Fruit fly (Drosophila melanogaster): ENCODE measurements around the gene CG31624.

The CG31624 gene

dm6 chr2L:21235463-21235862 is 35.3 kb upstream of the CG31624 start (continued):
- TF ChIP-seq CG34422 (GFP tag; IDR thresholded peaks at IDR 0.05) = no peak
- TF ChIP-seq CG8388 (GFP tag; optimal IDR thresholded peaks at IDR 0.05) = no peak
- TF ChIP-seq mirr (GFP tag; optimal IDR thresholded peaks at IDR 0.05) = no peak
- TF ChIP-seq CG34224 (GFP tag; IDR thresholded peaks at IDR 0.05; ENCODE audit: partially characterized antibody) = no peak
- no peak for TF ChIP-seq yki (optimal IDR thresholded peaks at IDR 0.05)
- no peak for TF ChIP-seq Myb (GFP tag; optimal IDR thresholded peaks at IDR 0.05)
- TF ChIP-seq CG32767 (GFP tag; IDR thresholded peaks at IDR 0.05) = no peak
- TF ChIP-seq Dad (GFP tag; optimal IDR thresholded peaks at IDR 0.05) = no peak
- TF ChIP-seq Pdp1 (GFP tag; optimal IDR thresholded peaks at IDR 0.05) = peak in 1 of 2 experiments; percentile 87
- no peak for TF ChIP-seq knrl (GFP tag; IDR thresholded peaks at IDR 0.05; ENCODE audit: partially characterized antibody)
- no peak for TF ChIP-seq C15 (GFP tag; IDR thresholded peaks at IDR 0.05)
- no peak for TF ChIP-seq lbe (GFP tag; optimal IDR thresholded peaks at IDR 0.05)
- TF ChIP-seq esg (GFP tag; conservative IDR thresholded peaks at IDR 0.05) = no peak
- TF ChIP-seq CG11398 (GFP tag; optimal IDR thresholded peaks at IDR 0.05) = no peak
- no peak for TF ChIP-seq CG6854 (GFP tag; optimal IDR thresholded peaks at IDR 0.05)
- no peak for TF ChIP-seq danr (GFP tag; IDR thresholded peaks at IDR 0.05)
- no peak for TF ChIP-seq ssp (GFP tag; IDR thresholded peaks at IDR 0.05)
- TF ChIP-seq Rfx (GFP tag; IDR thresholded peaks at IDR 0.05) = 0 out of 2 replicates have a peak, but pooled peaks have one; percentile 6
- TF ChIP-seq z (GFP tag; IDR thresholded peaks at IDR 0.05) = no peak
- TF ChIP-seq CG34376 (GFP tag; optimal IDR thresholded peaks at IDR 0.05) = no peak
- peak in 1 of 2 experiments; percentile 51 for TF ChIP-seq Hr78 (GFP tag; optimal IDR thresholded peaks at IDR 0.05)
- peak; percentile 93 for TF ChIP-seq CG18011 (GFP tag; optimal IDR thresholded peaks at IDR 0.05)
- TF ChIP-seq CG3163 (GFP tag; optimal IDR thresholded peaks at IDR 0.05) = no peak
- no peak for TF ChIP-seq Hr51 (GFP tag; optimal IDR thresholded peaks at IDR 0.05)
- no peak for TF ChIP-seq CG11085 (GFP tag; IDR thresholded peaks at IDR 0.05)
- TF ChIP-seq Bdp1 (GFP tag; optimal IDR thresholded peaks at IDR 0.05) = no peak
- TF ChIP-seq sd (tag; optimal IDR thresholded peaks at IDR 0.05) = no peak
- TF ChIP-seq ftz-f1 (GFP tag; optimal IDR thresholded peaks at IDR 0.05) = no peak
- TF ChIP-seq CG10274 (GFP tag; optimal IDR thresholded peaks at IDR 0.05) = no peak
- peak; percentile 15 for TF ChIP-seq CG4328 (GFP tag; optimal IDR thresholded peaks at IDR 0.05)
- TF ChIP-seq GATAe (GFP tag; conservative IDR thresholded peaks at IDR 0.05) = no peak
- TF ChIP-seq CG7839 (tag; optimal IDR thresholded peaks at IDR 0.05) = no peak
- no peak for TF ChIP-seq caup (GFP tag; optimal IDR thresholded peaks at IDR 0.05; ENCODE audit: severe bottlenecking)
- TF ChIP-seq peb (GFP tag; IDR thresholded peaks at IDR 0.05) = no peak
- no peak for TF ChIP-seq CG3407 (GFP tag; optimal IDR thresholded peaks at IDR 0.05)
- TF ChIP-seq CG31441 (GFP tag; IDR thresholded peaks at IDR 0.05) = no peak
- TF ChIP-seq insv (GFP tag; optimal IDR thresholded peaks at IDR 0.05) = no peak
- TF ChIP-seq sug (tag; optimal IDR thresholded peaks at IDR 0.05) = no peak
- no peak for TF ChIP-seq run (tag; optimal IDR thresholded peaks at IDR 0.05)
- TF ChIP-seq lola (GFP tag; optimal IDR thresholded peaks at IDR 0.05) = no peak
- TF ChIP-seq CG3995 (GFP tag; optimal IDR thresholded peaks at IDR 0.05) = no peak
- TF ChIP-seq Bgb (GFP tag; IDR thresholded peaks at IDR 0.05; ENCODE audit: partially characterized antibody) = no peak
- no peak for TF ChIP-seq fd64A (GFP tag; optimal IDR thresholded peaks at IDR 0.05)
- peak; percentile 64; the same call in 1 of the 4 replicates for TF ChIP-seq chinmo (GFP tag; IDR thresholded peaks at IDR 0.05; ENCODE audit: partially characterized antibody)
- TF ChIP-seq br (optimal IDR thresholded peaks at IDR 0.05) = no peak
- no peak for TF ChIP-seq CG10147 (GFP tag; optimal IDR thresholded peaks at IDR 0.05)
- TF ChIP-seq Hand (GFP tag; optimal IDR thresholded peaks at IDR 0.05) = no peak
- TF ChIP-seq CG3281 (GFP tag; optimal IDR thresholded peaks at IDR 0.05) = no peak
- no peak for TF ChIP-seq CG2678 (tag; optimal IDR thresholded peaks at IDR 0.05)
- no peak for TF ChIP-seq CG8359 (GFP tag; optimal IDR thresholded peaks at IDR 0.05; ENCODE audit: borderline replicate concordance)
- no peak for TF ChIP-seq Awh (GFP tag; IDR thresholded peaks at IDR 0.05)
